Fruit fly (Drosophila melanogaster): ENCODE data around the gene hoe2.

The hoe2 gene

dm6 chr2L:4905365-4906280 is 30.6 kb downstream of the hoe2 start:
- TF ChIP-seq sv (GFP tag; optimal IDR thresholded peaks at IDR 0.05) (no peak), Dfd (GFP tag; optimal IDR thresholded peaks at IDR 0.05) (no peak), fru (GFP tag; optimal IDR thresholded peaks at IDR 0.05) (no peak), Dif (GFP tag; optimal IDR thresholded peaks at IDR 0.05; ENCODE audit: partially characterized antibody) (no peak), dsf (GFP tag; optimal IDR thresholded peaks at IDR 0.05; ENCODE audit: borderline replicate concordance) (no peak), OdsH (GFP tag; optimal IDR thresholded peaks at IDR 0.05) (no peak), dl (GFP tag; optimal IDR thresholded peaks at IDR 0.05; ENCODE audit: insufficient read depth in 1 of 2, partially characterized antibody in 2 of 2) (no peak)

dm6 chr2L:4903838-4904237 is 32.4 kb downstream of the hoe2 start:
- no peak for TF ChIP-seq Sp1 (GFP tag; optimal IDR thresholded peaks at IDR 0.05)

dm6 chr2L:4899599-4900559 is 36.4 kb downstream of the hoe2 start:
- TF ChIP-seq Dfd (GFP tag; optimal IDR thresholded peaks at IDR 0.05) (no peak), Hr83 (GFP tag; optimal IDR thresholded peaks at IDR 0.05; ENCODE audit: poor library complexity, severe bottlenecking) (peak; percentile 40), Vsx2 (GFP tag; optimal IDR thresholded peaks at IDR 0.05; ENCODE audit: partially characterized antibody) (peak; percentile 32), jim (GFP tag; optimal IDR thresholded peaks at IDR 0.05) (no peak), Hnf4 (GFP tag; optimal IDR thresholded peaks at IDR 0.05) (no peak), OdsH (GFP tag; optimal IDR thresholded peaks at IDR 0.05) (no peak), CG32264 (GFP tag; optimal IDR thresholded peaks at IDR 0.05) (no peak), Abd-B (GFP tag; optimal IDR thresholded peaks at IDR 0.05) (no peak), Rel (GFP tag; optimal IDR thresholded peaks at IDR 0.05) (no peak), Rel (tag; optimal IDR thresholded peaks at IDR 0.05) (peak; percentile 26)

dm6 chr2L:4898165-4898564 is 38.1 kb downstream of the hoe2 start:
- TF ChIP-seq OdsH (GFP tag; optimal IDR thresholded peaks at IDR 0.05) (no peak), h (GFP tag; optimal IDR thresholded peaks at IDR 0.05) (no peak)

dm6 chr2L:4896484-4897205 is 39.6 kb downstream of the hoe2 start:
- TF ChIP-seq CG32264 (GFP tag; optimal IDR thresholded peaks at IDR 0.05) (no peak), lola (GFP tag; optimal IDR thresholded peaks at IDR 0.05) (no peak), jim (GFP tag; optimal IDR thresholded peaks at IDR 0.05) (no peak), Mio (GFP tag; optimal IDR thresholded peaks at IDR 0.05) (no peak), h (GFP tag; optimal IDR thresholded peaks at IDR 0.05) (no peak), fru (GFP tag; optimal IDR thresholded peaks at IDR 0.05) (no peak), brk (GFP tag; optimal IDR thresholded peaks at IDR 0.05) (no peak), Myc (optimal IDR thresholded peaks at IDR 0.05) (no peak), dmrt93B (GFP tag; optimal IDR thresholded peaks at IDR 0.05) (no peak)

dm6 chr2L:4895902-4896301 is 40.3 kb downstream of the hoe2 start:
- no peak for TF ChIP-seq Rel (GFP tag; optimal IDR thresholded peaks at IDR 0.05)
- peak; percentile 74 for TF ChIP-seq Rel (tag; optimal IDR thresholded peaks at IDR 0.05)
- no peak for TF ChIP-seq N (GFP tag; optimal IDR thresholded peaks at IDR 0.05)

- TF ChIP-seq CG32264 (GFP tag; optimal IDR thresholded peaks at IDR 0.05): no peak
- no peak for TF ChIP-seq dmrt93B (GFP tag; optimal IDR thresholded peaks at IDR 0.05)
These were observed 42.6 kb downstream of the hoe2 start for dm6 chr2L:4893612-4894011.
